Fruit fly (Drosophila melanogaster) whole organism, pupa: Measurements from ENCODE around the gene CG32281.

Experiments used
- CG15710 ChIP-seq: fragments of 200-800 bp; sonication (Bioruptor generic); optimal IDR thresholded peaks from 2 replicates; lab custom pipeline; 2018; ENCODE audit warnings: missing biosample characterization, mild to moderate bottlenecking, missing genetic modification characterization, moderate library complexity
- CG17806 ChIP-seq: fragments of 200-800 bp; sonication (Bioruptor generic); optimal IDR thresholded peaks from 2 replicates; lab custom pipeline; 2018; ENCODE audit warnings: missing biosample characterization, mild to moderate bottlenecking, missing genetic modification characterization, moderate library complexity
- CG8159 ChIP-seq: fragments of 200-800 bp; sonication (Bioruptor generic); optimal IDR thresholded peaks from 3 replicates; lab custom pipeline; 2018; ENCODE audit warnings: missing biosample characterization, mild to moderate bottlenecking, missing genetic modification characterization, moderate library complexity
- CG9948 ChIP-seq: fragments of 200-800 bp; sonication (Bioruptor generic); optimal IDR thresholded peaks from 2 replicates; lab custom pipeline; 2018; ENCODE audit warnings: missing biosample characterization, mild to moderate bottlenecking, missing genetic modification characterization, moderate library complexity
- EcR ChIP-seq: fragments of 200-800 bp; sonication (Bioruptor generic); optimal IDR thresholded peaks from 3 replicates; lab custom pipeline; 2019; ENCODE audit warnings: missing biosample characterization, missing genetic modification characterization, mild to moderate bottlenecking, moderate library complexity, missing genetic modification reagents
- Pif1A ChIP-seq: fragments of 200-800 bp; sonication (Bioruptor generic); optimal IDR thresholded peaks from 3 replicates; lab custom pipeline; 2016; ENCODE audit warnings: missing biosample characterization, missing genetic modification characterization
- Pif1B ChIP-seq: fragments of 200-800 bp; sonication (Bioruptor generic); optimal IDR thresholded peaks from 3 replicates; lab custom pipeline; 2016; ENCODE audit warnings: missing biosample characterization, missing genetic modification characterization
- Snoo ChIP-seq: fragments of 200-800 bp; sonication (Bioruptor generic); optimal IDR thresholded peaks from 3 replicates; lab custom pipeline; 2017; ENCODE audit warnings: missing biosample characterization, mild to moderate bottlenecking, missing genetic modification characterization, inconsistent platforms

dm6 chr3L:3161968-3162367 lies 7.2 kb upstream of the CG32281 start, which contains the start of gene rasp:
- no peak for TF ChIP-seq CG9948
- TF ChIP-seq Pif1B (GFP tag; lab: Kevin White, UChicago): no peak
- TF ChIP-seq EcR (GFP tag; lab: Kevin White, UChicago): no peak
- no peak for TF ChIP-seq CG15710 (tag; lab: Kevin White, UChicago)
- no peak for TF ChIP-seq Snoo (tag; lab: Kevin White, UChicago)
- TF ChIP-seq CG8159 (tag; lab: Kevin White, UChicago): no peak
- no peak for TF ChIP-seq Pif1A (GFP tag; lab: Kevin White, UChicago)
- TF ChIP-seq CG17806 (tag; lab: Kevin White, UChicago): no peak
